Fruit fly (Drosophila melanogaster) whole organism, larva: Measurements from ENCODE around the gene Gr28b.

Experiments
- noc ChIP-seq: fragments of 200-800 bp; sonication (Bioruptor generic); optimal IDR thresholded peaks from 3 replicates; lab custom pipeline; 2019; ENCODE audit warnings: missing biosample characterization, mild to moderate bottlenecking, missing genetic modification characterization, moderate library complexity

Gene Gr28b

DNA sequence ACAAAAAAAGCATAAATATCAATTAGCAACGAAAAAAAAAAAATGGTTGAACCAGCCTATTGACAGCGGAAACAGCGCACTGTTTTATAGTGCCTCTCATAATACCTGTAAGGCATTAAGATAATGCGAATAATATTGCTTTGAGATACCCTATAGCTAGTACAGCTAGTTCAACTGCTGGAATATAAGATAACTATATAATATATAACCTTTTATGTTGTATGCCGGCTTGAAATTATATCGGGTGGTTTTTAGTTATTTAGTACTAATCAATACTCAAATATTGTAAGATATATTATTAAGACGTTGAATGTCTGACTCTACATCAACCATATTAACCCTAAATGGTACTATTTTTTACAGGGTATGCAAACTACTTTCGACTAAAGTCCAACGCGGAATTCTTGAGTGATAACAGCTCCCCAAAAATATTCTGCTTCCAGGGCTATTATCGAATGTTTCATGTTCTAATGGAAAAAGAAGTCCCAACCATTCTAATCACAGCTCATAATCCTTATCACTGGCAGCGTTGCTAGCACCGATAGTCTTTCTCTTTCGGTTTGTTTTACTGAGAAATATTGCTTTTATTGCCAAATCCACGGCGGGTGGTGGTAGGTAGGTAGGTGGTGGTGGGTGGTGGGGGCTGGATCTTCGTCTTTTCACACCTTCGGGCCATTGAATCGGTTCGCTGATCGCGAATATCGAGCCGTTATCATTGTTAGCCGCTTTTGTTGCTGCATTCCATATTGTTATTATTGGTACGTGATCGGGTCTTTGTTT lies 27.9 kb downstream of the Gr28b start:
- peak; percentile 98 for TF ChIP-seq noc (tag; lab: Kevin White, UChicago)

DNA sequence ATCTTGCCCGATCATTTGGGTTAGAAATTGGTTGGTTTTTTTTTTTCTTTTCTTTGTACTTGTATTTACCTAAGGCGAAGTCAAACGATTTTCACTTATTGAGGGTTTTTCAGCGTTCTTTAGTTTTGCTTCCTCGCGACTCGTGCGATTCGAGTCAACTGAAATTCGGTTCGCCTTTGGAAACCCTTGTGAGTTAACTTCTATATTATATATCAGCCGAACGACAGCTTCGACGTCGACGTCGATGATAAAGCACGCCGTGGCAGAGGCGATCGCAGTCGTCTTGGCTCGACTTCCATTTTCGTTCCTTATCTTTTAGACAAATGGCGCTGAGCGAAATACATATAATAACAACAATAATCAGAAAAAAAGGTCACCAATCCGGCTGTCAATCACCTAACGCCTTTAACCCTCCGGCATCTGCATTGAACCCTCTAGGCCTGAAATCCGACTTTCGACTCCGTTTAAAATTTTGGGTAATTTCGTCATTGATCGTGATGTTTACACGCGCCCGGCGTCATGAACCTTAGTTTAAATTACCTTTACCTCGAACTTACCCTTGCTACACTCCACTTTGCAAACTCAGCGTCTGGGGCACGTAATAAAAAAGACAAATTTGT lies 28.6 kb downstream of the Gr28b start, which contains the start of gene CG5958:
Gene CG5958, minus strand, starts transcription at position 180 of the 620 bp plus-strand sequence.
- TF ChIP-seq noc (tag; lab: Kevin White, UChicago), result no peak

DNA sequence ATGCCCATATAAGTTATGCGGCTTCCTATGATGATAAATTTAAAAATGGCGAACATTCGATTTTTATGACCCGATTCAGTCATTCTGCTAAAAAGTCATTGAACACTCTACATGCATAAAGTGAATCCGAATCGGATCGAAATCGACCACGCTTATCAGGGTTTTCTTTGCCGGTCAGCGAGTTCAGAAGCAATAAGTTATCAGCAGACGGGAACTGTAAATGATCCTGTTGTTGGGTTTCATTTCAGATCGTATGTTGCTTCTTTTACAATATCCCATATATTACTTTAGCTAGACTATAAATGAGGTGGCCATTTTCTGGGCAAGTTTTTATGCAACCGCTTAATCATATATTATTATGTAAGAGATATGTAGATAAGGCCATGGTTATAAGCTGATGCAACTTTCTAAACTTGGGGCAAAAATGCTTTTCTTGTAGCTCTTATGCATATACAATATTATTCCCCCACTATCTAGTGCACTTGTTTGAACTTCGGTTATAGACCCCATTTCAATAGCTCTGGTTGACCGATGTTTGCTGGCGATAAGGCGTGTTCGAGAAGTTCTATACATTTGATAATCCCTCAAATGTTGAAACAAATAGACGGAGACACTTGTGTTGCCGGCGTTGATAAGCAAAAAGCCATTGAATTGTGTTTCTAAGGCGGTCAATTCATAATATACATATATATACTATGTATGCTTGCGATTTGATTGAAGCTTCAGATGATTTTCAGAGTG lies 30.0 kb downstream of the Gr28b start:
- TF ChIP-seq noc (tag; lab: Kevin White, UChicago), result peak; percentile 42

DNA sequence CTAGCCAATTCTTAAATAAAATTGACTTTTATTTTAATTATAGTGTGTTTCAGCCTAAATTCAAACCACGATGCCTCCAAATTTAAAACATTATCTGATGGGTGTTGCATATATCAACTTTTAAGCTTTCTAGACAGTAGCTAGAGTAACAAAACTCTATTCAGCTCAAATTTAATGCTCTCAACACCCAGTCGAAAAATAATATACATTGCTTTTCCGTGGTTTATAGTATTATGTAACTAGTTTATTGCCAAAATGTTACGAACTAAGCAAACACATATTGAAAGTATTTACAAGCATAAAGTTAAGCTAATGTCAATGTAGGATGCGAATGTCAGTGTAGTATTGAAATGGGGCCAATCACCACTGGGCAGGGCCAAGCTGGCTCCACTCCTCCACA lies 31.7 kb downstream of the Gr28b start:
- no peak for TF ChIP-seq noc (tag; lab: Kevin White, UChicago)

DNA sequence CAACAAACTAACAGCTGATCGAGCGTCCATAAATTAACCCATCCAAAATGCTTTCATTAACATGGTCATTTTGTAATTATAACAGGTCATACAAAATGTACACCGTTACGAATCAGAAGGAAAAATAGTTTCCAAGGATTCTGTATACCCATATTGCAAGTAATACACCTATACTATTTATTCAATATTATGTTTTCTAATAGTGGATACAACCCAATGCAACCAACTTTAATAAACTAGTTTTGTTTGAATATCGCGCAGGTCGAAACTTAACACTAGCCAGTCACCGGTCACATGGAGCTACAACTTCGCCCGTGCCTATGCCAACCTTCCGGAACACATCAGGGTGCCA lies 34.3 kb downstream of the Gr28b start:
- TF ChIP-seq noc (tag; lab: Kevin White, UChicago), result no peak

DNA sequence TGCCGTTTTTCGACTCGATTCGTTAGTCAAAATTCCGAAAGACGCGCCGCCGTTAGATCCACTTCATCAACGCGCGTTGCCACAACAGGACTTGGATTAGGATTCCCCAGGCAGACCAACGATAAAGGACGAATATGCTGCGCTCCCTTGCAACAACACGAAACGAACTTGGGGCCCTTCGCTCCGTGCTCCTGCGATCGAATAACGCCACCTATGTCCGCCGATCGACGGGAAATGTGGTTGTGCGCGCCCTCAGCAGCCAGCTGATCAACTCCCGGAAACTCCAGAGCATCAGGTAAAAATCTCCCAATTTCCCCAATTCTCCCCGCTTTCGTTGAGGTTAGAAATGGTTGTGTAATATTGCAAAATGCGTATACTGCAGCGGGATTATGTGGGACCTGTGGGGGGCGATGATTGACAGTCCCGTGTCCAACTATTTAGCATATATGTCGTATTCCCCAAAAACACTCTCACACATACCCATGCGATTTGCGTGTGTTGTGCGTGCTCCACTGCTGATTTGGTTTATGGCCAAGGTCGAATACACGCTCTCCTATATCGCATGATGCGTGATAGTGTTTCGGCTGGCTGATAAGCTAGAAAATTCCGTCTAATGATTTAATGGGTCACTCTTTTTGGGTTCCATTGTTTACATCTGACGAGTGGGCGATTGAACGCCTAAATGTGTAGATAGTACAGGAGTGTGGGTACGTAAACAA lies 34.8 kb downstream of the Gr28b start:
- peak; percentile 49 for TF ChIP-seq noc (tag; lab: Kevin White, UChicago)

DNA sequence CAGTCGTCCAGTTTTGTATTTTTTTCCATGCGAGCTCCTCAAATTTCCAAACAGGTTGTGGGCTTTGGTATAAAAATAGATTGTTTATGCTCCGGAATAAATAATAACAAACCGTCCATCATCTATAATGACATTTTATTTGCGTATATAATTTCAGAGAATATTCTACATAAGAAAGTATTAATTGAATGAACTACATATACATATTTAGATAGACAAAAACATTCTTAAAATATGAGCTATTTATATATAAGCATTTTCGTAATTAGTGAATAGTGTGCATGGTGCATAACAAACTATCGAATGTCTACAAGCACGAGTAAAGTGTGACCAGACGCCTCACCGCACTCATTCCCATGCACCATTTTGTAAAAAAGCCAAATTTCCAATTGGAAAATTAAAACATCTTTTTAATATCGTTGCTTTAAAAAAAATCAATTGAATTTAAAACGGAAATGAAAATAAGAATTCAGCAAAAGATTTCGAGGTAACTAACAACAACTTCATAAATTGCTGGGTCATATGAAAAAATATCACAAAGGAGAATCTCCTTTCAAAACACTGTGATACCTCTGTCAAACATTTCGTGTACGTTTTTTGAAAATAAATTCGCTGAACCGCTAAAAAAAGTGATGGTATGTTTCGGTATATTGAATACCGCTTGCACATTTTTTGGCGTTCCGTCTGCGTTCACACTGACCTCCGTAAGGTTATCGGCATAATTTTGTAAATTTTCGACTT lies 35.6 kb downstream of the Gr28b start, which contains the start of gene muc:
Gene muc, plus strand, starts transcription at position 541 of the 741 bp plus-strand sequence.
- TF ChIP-seq noc (tag; lab: Kevin White, UChicago), result no peak

DNA sequence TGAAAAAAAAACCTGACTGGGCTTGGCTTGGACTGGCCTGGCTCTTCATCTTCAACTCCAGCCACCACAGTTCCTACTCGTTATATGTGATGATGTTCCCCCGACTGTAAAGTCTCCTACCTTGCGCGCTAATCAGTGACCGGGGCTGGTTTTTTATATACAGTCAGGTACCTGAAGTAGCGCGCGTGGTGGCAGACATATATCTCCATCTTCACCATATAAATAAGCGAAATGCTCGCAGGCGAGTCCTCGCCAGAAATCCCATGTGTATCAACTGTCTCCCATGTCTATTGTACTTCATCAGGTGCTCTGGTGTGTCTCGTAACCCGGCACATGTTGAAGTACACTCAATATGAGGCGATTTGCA lies 36.4 kb downstream of the Gr28b start:
- no peak for TF ChIP-seq noc (tag; lab: Kevin White, UChicago)

DNA sequence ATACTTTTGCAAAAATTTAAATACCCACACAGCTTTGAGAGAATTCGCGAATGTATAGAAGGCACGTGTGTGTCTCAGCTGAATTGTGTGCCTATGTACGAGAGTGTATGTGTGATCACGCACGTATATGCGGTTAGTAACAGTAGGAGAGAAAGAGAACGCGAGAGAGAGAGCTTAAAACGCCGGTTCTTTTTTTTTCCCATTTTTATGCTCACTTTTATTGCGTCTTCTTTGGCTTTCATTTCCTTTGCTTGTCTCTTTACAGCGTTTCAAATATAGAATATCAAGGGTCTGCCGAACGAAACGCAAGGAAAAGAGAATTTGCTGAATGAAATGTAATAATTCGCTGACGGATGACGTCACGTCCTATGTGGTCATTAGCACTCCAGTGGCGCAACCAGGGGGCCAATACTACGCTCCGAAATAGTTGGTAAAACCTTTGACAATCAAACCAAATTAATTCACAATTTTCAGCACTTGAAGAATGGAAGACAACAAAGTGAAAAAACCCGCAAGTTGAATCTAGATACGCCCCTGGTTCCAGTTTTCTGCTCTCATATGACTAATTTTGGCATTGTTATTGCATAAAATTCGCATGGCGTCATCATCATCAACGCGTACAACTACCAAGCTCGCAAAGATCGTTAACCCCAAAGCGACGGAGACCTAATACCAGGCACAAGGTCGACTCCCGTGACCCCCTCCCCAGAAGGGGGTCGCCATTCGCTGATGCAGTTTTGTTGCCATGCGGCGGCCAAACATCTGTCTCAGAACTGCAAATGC lies 36.9 kb downstream of the Gr28b start:
- TF ChIP-seq noc (tag; lab: Kevin White, UChicago), result peak; percentile 87

DNA sequence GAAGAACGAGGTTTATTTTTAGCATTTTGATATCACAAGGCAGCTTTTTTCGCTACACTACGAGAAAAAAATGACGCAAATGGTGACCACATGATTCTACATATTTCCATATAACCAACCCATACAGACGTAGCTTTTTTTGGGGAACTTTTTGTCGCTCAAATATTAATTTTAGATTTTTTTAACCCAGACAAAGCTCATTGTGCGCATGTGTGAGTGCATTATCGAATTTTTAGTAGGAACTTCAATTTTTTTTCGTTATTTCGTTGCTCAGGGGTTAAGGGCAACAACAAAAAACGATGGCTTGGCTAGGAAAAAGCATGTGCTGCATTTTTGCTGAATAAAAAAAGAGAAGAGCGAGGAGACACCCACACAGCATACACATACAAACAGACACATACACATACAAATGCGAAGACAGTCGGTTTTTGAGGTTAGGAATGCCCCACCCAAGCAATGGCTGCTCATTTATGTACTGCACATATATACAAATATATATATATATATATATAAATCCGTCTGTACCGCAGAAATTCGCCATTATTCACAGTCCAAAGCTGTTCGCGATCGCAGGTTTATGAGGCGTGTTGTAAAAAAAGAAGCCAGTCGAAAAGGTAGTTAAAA lies 37.7 kb downstream of the Gr28b start:
- TF ChIP-seq noc (tag; lab: Kevin White, UChicago), result no peak

DNA sequence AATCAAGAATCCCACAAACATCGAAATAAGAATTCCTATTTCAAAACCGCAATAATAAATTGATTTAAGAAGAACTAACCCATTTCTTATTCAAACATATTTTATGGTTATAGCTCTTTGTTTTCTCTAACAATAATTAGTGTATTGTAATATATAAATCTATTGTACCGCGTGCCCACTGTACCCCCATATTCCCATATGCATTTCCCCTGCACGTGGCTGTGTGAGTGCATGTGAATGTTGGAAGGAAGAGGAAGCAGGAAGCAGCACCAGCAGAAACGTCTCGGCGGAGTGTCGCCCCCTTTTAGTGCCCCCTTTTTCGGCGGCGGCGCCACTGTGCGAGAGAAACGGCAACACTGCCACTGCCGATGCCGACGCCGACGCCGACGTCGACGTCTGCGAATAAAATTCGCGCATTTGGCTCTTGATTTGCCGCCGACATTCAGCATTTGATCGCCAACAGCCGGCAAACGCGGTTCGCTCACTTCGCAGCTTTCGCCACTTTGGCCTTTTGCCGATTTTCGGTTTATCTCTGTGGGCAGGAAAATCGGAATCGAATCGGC lies 38.6 kb downstream of the Gr28b start:
- peak; percentile 79 for TF ChIP-seq noc (tag; lab: Kevin White, UChicago)

DNA sequence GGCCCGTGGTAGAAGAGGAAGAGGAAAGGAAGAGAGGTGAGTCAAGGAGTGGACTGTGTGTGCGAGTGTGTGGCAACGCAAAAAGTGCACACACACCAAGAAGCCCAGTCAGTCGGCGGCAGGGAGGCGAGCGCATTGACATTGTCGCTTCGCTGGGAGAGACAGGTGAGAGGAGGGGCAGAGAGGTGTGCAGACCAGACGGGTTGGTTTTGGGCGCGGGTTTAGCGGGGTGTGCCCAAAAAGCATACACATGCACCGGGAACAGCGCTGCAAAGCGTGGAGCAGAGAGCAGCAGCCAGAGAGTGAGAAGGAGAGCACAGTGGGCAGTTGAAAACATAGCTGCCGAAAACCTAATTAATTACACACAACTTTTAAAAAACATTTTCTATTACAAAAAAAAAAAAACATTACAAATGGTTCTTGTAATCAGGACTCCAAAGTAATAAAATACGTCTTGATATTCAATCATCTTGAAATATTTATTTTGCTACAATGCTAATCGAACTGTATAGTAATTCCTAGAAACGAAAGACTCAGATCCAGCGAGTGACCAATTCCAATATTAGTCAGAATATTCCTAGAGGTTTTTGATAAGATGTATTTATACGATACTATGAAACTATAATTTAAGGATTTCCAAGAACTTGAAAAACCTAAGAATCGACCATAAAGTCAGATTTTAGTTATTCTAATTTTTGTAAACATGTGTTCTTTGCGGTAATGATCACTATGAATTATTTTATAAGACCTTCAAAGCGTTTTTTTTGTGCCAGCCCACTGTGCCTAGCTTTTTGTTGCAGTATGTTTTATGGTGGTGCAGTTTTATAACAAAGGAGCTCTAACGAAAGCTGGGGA lies 39.4 kb downstream of the Gr28b start:
- no peak for TF ChIP-seq noc (tag; lab: Kevin White, UChicago)
